Worm (Caenorhabditis elegans): ENCODE data around the gene T21C9.11.

Gene T21C9.11

ce11 chrV:10580638-10581037 lies 14.1 kb downstream of the T21C9.11 start:
- TF ChIP-seq mec-3 (tag; optimal IDR thresholded peaks at IDR 0.05; ENCODE audit: borderline replicate concordance) (no peak), elt-2 (tag; optimal IDR thresholded peaks at IDR 0.05) (peak; percentile 4)

ce11 chrV:10578938-10579337 lies 15.8 kb downstream of the T21C9.11 start, which contains the start of the genes erh-1 and lpd-9:
erh-1 (minus strand) TSS chrV:10579141.
lpd-9 (plus strand) TSS chrV:10579305.
- TF ChIP-seq ref-2 (tag; optimal IDR thresholded peaks at IDR 0.05) (peak; percentile 25), C08G9.2 (tag; optimal IDR thresholded peaks at IDR 0.05) (no peak), pax-1 (tag; optimal IDR thresholded peaks at IDR 0.05) (peak; percentile 12), Y22D7AL.16 (tag; optimal IDR thresholded peaks at IDR 0.05) (peak; percentile 11), unc-42 (tag; optimal IDR thresholded peaks at IDR 0.05) (peak; percentile 15), T23F11.4 (GFP tag; optimal IDR thresholded peaks at IDR 0.05) (no peak), nfya-1 (tag; optimal IDR thresholded peaks at IDR 0.05) (peak; percentile 44), elt-2 (tag; optimal IDR thresholded peaks at IDR 0.05) (peak; percentile 68), ceh-2 (tag; optimal IDR thresholded peaks at IDR 0.05) (peak; percentile 37), syd-9 (tag; optimal IDR thresholded peaks at IDR 0.05) (no peak), odd-2 (tag; optimal IDR thresholded peaks at IDR 0.05) (no peak), ztf-16 (tag; optimal IDR thresholded peaks at IDR 0.05) (peak; percentile 29), tbx-7 (tag; optimal IDR thresholded peaks at IDR 0.05) (no peak), ceh-18 (tag; optimal IDR thresholded peaks at IDR 0.05) (peak; percentile 20), zip-5 (tag; optimal IDR thresholded peaks at IDR 0.05) (peak; percentile 8), hlh-13 (GFP tag; optimal IDR thresholded peaks at IDR 0.05) (no peak), ceh-14 (tag; optimal IDR thresholded peaks at IDR 0.05) (peak; percentile 43), dve-1 (tag; optimal IDR thresholded peaks at IDR 0.05) (no peak), che-1 (tag; optimal IDR thresholded peaks at IDR 0.05) (peak; percentile 26), unc-86 (tag; optimal IDR thresholded peaks at IDR 0.05) (peak; percentile 23)

- TF ChIP-seq sdc-2 (tag; optimal IDR thresholded peaks at IDR 0.05) (no peak), fax-1 (tag; optimal IDR thresholded peaks at IDR 0.05) (no peak), pqm-1 (tag; optimal IDR thresholded peaks at IDR 0.05) (no peak), unc-55 (GFP tag; optimal IDR thresholded peaks at IDR 0.05) (no peak), C38D4.7 (GFP tag; optimal IDR thresholded peaks at IDR 0.05) (no peak), ttx-3 (tag; optimal IDR thresholded peaks at IDR 0.05) (no peak), rnt-1 (tag; optimal IDR thresholded peaks at IDR 0.05) (no peak), sox-4 (tag; optimal IDR thresholded peaks at IDR 0.05) (no peak), ceh-31 (tag; optimal IDR thresholded peaks at IDR 0.05) (no peak), unc-3 (GFP tag; conservative IDR thresholded peaks at IDR 0.05) (no peak), unc-3 (tag; optimal IDR thresholded peaks at IDR 0.05) (no peak), lin-11 (tag; optimal IDR thresholded peaks at IDR 0.05) (no peak), mec-3 (tag; optimal IDR thresholded peaks at IDR 0.05; ENCODE audit: borderline replicate concordance) (no peak), pros-1 (tag; optimal IDR thresholded peaks at IDR 0.05) (no peak), gmeb-2 (tag; optimal IDR thresholded peaks at IDR 0.05) (no peak), syd-9 (tag; optimal IDR thresholded peaks at IDR 0.05) (no peak), ets-4 (tag; optimal IDR thresholded peaks at IDR 0.05) (no peak), unc-42 (tag; optimal IDR thresholded peaks at IDR 0.05) (no peak)
These were observed 16.5 kb downstream of the T21C9.11 start, which contains the start of gene mics-1 for ce11 chrV:10578226-10578625. mics-1 (minus strand) TSS chrV:10578326.

- TF ChIP-seq C08G9.2 (tag; optimal IDR thresholded peaks at IDR 0.05), result no peak
- TF ChIP-seq zip-5 (tag; optimal IDR thresholded peaks at IDR 0.05), result no peak
- TF ChIP-seq Y22D7AL.16 (tag; optimal IDR thresholded peaks at IDR 0.05), result no peak
- no peak for TF ChIP-seq fkh-10 (GFP tag; optimal IDR thresholded peaks at IDR 0.05)
- TF ChIP-seq unc-55 (GFP tag; optimal IDR thresholded peaks at IDR 0.05), result no peak
- no peak for TF ChIP-seq pag-3 (tag; optimal IDR thresholded peaks at IDR 0.05; ENCODE audit: borderline replicate concordance)
- no peak for TF ChIP-seq ahr-1 (tag; optimal IDR thresholded peaks at IDR 0.05)
- TF ChIP-seq ref-2 (tag; optimal IDR thresholded peaks at IDR 0.05), result no peak
- TF ChIP-seq unc-86 (tag; optimal IDR thresholded peaks at IDR 0.05), result no peak
- no peak for TF ChIP-seq ceh-24 (tag; optimal IDR thresholded peaks at IDR 0.05)
- TF ChIP-seq hlh-15 (tag; optimal IDR thresholded peaks at IDR 0.05), result no peak
- TF ChIP-seq fkh-6 (tag; optimal IDR thresholded peaks at IDR 0.05), result no peak
- TF ChIP-seq npax-4 (tag; optimal IDR thresholded peaks at IDR 0.05), result no peak
- TF ChIP-seq ceh-18 (tag; optimal IDR thresholded peaks at IDR 0.05), result no peak
These were observed 18.4 kb downstream of the T21C9.11 start, which contains the start of gene vps-54 for ce11 chrV:10576319-10576718. vps-54 (minus strand) TSS chrV:10576419.

Data from whole organism, late embryonic.